Fruit fly (Drosophila melanogaster) whole organism, embryonic: ENCODE measurements around the gene bora.

Source experiments
- Ada2b ChIP-seq: fragments of 200-800 bp; sonication (Bioruptor generic); IDR thresholded peaks from 2 replicates; pipeline ENCODE4 v1.3.6; 2022; ENCODE audit warnings: missing biosample characterization, missing genetic modification characterization
- Adf1 ChIP-seq: fragments of 200-800 bp; sonication (Bioruptor generic); IDR thresholded peaks from 2 replicates; pipeline ENCODE4 v1.3.6; 2022; ENCODE audit warnings: missing biosample characterization, missing genetic modification characterization
- Aef1 ChIP-seq: fragments of 200-800 bp; sonication (Bioruptor generic); IDR thresholded peaks from 3 replicates; pipeline ENCODE4 v1.3.6; 2022; ENCODE audit warnings: missing biosample characterization, missing genetic modification characterization
- CG10274 ChIP-seq: fragments of 200-800 bp; sonication (Bioruptor generic); optimal IDR thresholded peaks from 3 replicates; lab custom pipeline; 2017; ENCODE audit warnings: missing biosample characterization, mild to moderate bottlenecking, missing genetic modification characterization
- CG10979 ChIP-seq: fragments of 200-800 bp; sonication (Bioruptor generic); optimal IDR thresholded peaks from 2 replicates; lab custom pipeline; 2018; ENCODE audit warnings: missing biosample characterization, mild to moderate bottlenecking, missing genetic modification characterization, moderate library complexity
- CG13287 ChIP-seq: fragments of 200-800 bp; sonication (Bioruptor generic); IDR thresholded peaks from 2 replicates; pipeline ENCODE4 v1.3.6; 2022; ENCODE audit warnings: missing biosample characterization, missing genetic modification characterization; ENCODE audit not compliant: partially characterized antibody
- CG13624 ChIP-seq: fragments of 200-800 bp; sonication (Bioruptor generic); optimal IDR thresholded peaks from 2 replicates; lab custom pipeline; 2016; ENCODE audit warnings: missing biosample characterization, missing genetic modification characterization
- CG13775 ChIP-seq: fragments of 200-800 bp; sonication (Bioruptor generic); optimal IDR thresholded peaks from 3 replicates; lab custom pipeline; 2017; ENCODE audit warnings: missing biosample characterization, mild to moderate bottlenecking, missing genetic modification characterization
- CG15601 ChIP-seq: fragments of 200-800 bp; sonication (Bioruptor generic); optimal IDR thresholded peaks from 3 replicates; lab custom pipeline; 2019; ENCODE audit warnings: missing biosample characterization, mild to moderate bottlenecking, missing genetic modification characterization, moderate library complexity
- CG18262 ChIP-seq: fragments of 200-800 bp; optimal IDR thresholded peaks from 3 replicates; lab custom pipeline; 2019; ENCODE audit warnings: missing biosample characterization, mild to moderate bottlenecking, missing genetic modification characterization, moderate library complexity
- CG2678 ChIP-seq: fragments of 200-800 bp; sonication (Bioruptor generic); optimal IDR thresholded peaks from 3 replicates; lab custom pipeline; 2019; ENCODE audit warnings: missing biosample characterization, mild to moderate bottlenecking, missing genetic modification characterization, moderate library complexity
- CG2712 ChIP-seq: fragments of 200-800 bp; optimal IDR thresholded peaks from 3 replicates; lab custom pipeline; 2019; ENCODE audit warnings: missing biosample characterization, mild to moderate bottlenecking, missing genetic modification characterization, moderate library complexity
- CG32772 ChIP-seq: fragments of 200-800 bp; sonication (Bioruptor generic); IDR thresholded peaks from 2 replicates; pipeline ENCODE4 v1.3.6; 2022; ENCODE audit warnings: missing biosample characterization, missing genetic modification characterization
- CG3281 ChIP-seq: fragments of 200-800 bp; sonication (Bioruptor generic); optimal IDR thresholded peaks from 3 replicates; lab custom pipeline; 2017; ENCODE audit warnings: missing biosample characterization, mild to moderate bottlenecking, missing genetic modification characterization
- CG5245 ChIP-seq: fragments of 200-800 bp; sonication (Bioruptor generic); optimal IDR thresholded peaks from 3 replicates; lab custom pipeline; 2016; ENCODE audit warnings: missing biosample characterization, missing genetic modification characterization
- CG7271 ChIP-seq: fragments of 200-800 bp; sonication (Bioruptor generic); optimal IDR thresholded peaks from 2 replicates; lab custom pipeline; 2018; ENCODE audit warnings: missing biosample characterization, mild to moderate bottlenecking, missing genetic modification characterization, moderate library complexity
- CG7745 ChIP-seq: fragments of 200-800 bp; sonication (Bioruptor generic); optimal IDR thresholded peaks from 2 replicates; lab custom pipeline; 2018; ENCODE audit warnings: missing biosample characterization, mild to moderate bottlenecking, missing genetic modification characterization, moderate library complexity
- CG8290 ChIP-seq, 3 experiments: fragments of 200-800 bp; sonication (Bioruptor generic); optimal IDR thresholded peaks; 2 replicates each; lab custom pipeline; 2016 to 2019; ENCODE audit warnings: missing biosample characterization in 3 of 3, missing genetic modification characterization in 3 of 3, mild to moderate bottlenecking in 2 of 3, moderate library complexity in 1 of 3
- CG9609 ChIP-seq: fragments of 200-800 bp; sonication (Bioruptor generic); optimal IDR thresholded peaks from 3 replicates; lab custom pipeline; 2016; ENCODE audit warnings: missing biosample characterization, missing genetic modification characterization
- Dbx ChIP-seq: fragments of 200-800 bp; sonication (Bioruptor generic); IDR thresholded peaks from 3 replicates; pipeline ENCODE4 v1.3.6; 2022; ENCODE audit warnings: missing biosample characterization, missing genetic modification characterization
- Deaf1 ChIP-seq: fragments of 200-800 bp; optimal IDR thresholded peaks from 3 replicates; lab custom pipeline; 2019; ENCODE audit warnings: missing biosample characterization, mild to moderate bottlenecking, missing genetic modification characterization, moderate library complexity
- Fer3 ChIP-seq: fragments of 200-800 bp; sonication (Bioruptor generic); optimal IDR thresholded peaks from 2 replicates; lab custom pipeline; 2018; ENCODE audit warnings: missing biosample characterization, mild to moderate bottlenecking, missing genetic modification characterization, moderate library complexity
- Gsc ChIP-seq: fragments of 200-800 bp; sonication (Bioruptor generic); IDR thresholded peaks from 2 replicates; pipeline ENCODE4 v1.3.6; 2022; ENCODE audit warnings: missing biosample characterization, missing genetic modification characterization
- HLH3B ChIP-seq: fragments of 200-800 bp; sonication (Bioruptor generic); IDR thresholded peaks from 2 replicates; pipeline ENCODE4 v1.3.6; 2022; ENCODE audit warnings: missing biosample characterization, missing genetic modification characterization
- NFAT ChIP-seq: fragments of 200-800 bp; sonication (Bioruptor generic); IDR thresholded peaks from 2 replicates; pipeline ENCODE4 v1.3.6; 2022; ENCODE audit warnings: missing biosample characterization, missing genetic modification characterization
- Nf-YB ChIP-seq: fragments of 200-800 bp; sonication (Bioruptor generic); optimal IDR thresholded peaks from 3 replicates; lab custom pipeline; 2019; ENCODE audit warnings: missing biosample characterization, mild to moderate bottlenecking, missing genetic modification characterization, moderate library complexity
- Nf-YC ChIP-seq: fragments of 200-800 bp; optimal IDR thresholded peaks from 3 replicates; lab custom pipeline; 2019; ENCODE audit warnings: missing biosample characterization, mild to moderate bottlenecking, missing genetic modification characterization, moderate library complexity
- NfI ChIP-seq: fragments of 200-800 bp; sonication (Bioruptor generic); optimal IDR thresholded peaks from 3 replicates; lab custom pipeline; 2018; ENCODE audit warnings: missing biosample characterization, mild to moderate bottlenecking, missing genetic modification characterization, moderate library complexity
- caup ChIP-seq: fragments of 200-800 bp; sonication (Bioruptor generic); optimal IDR thresholded peaks from 3 replicates; lab custom pipeline; 2017; ENCODE audit warnings: missing biosample characterization, mild to moderate bottlenecking, missing genetic modification characterization, moderate library complexity; ENCODE audit not compliant: severe bottlenecking
- chinmo ChIP-seq: fragments of 200-800 bp; sonication (Bioruptor generic); IDR thresholded peaks from 4 replicates; pipeline ENCODE4 v1.3.6; 2022; ENCODE audit warnings: missing biosample characterization, missing genetic modification characterization; ENCODE audit not compliant: partially characterized antibody
- chm ChIP-seq: fragments of 200-800 bp; sonication (Bioruptor generic); IDR thresholded peaks from 2 replicates; pipeline ENCODE4 v1.3.6; 2022; ENCODE audit warnings: missing biosample characterization, missing genetic modification characterization
- ci ChIP-seq: fragments of 200-800 bp; sonication (Bioruptor generic); IDR thresholded peaks from 3 replicates; pipeline ENCODE4 v1.3.6; 2022; ENCODE audit warnings: missing biosample characterization, missing genetic modification characterization
- cwo ChIP-seq: fragments of 200-800 bp; sonication (Bioruptor generic); optimal IDR thresholded peaks from 3 replicates; lab custom pipeline; 2017; ENCODE audit warnings: missing biosample characterization, missing genetic modification characterization, mild to moderate bottlenecking, moderate library complexity, missing genetic modification reagents
- dm ChIP-seq: fragments of 200-800 bp; sonication (Bioruptor generic); optimal IDR thresholded peaks from 3 replicates; lab custom pipeline; 2016; ENCODE audit warnings: missing biosample characterization, missing genetic modification characterization
- ems ChIP-seq: fragments of 200-800 bp; sonication (Bioruptor generic); optimal IDR thresholded peaks from 3 replicates; lab custom pipeline; 2016; ENCODE audit warnings: missing biosample characterization, missing genetic modification characterization
- eyg ChIP-seq: fragments of 200-800 bp; sonication (Bioruptor generic); optimal IDR thresholded peaks from 3 replicates; lab custom pipeline; 2016; ENCODE audit warnings: missing biosample characterization, missing genetic modification characterization
- fd96Cb ChIP-seq: fragments of 200-800 bp; sonication (Bioruptor generic); optimal IDR thresholded peaks from 2 replicates; lab custom pipeline; 2018; ENCODE audit warnings: missing biosample characterization, mild to moderate bottlenecking, missing genetic modification characterization, moderate library complexity
- grau ChIP-seq: fragments of 200-800 bp; optimal IDR thresholded peaks from 3 replicates; lab custom pipeline; 2019; ENCODE audit warnings: missing biosample characterization, mild to moderate bottlenecking, missing genetic modification characterization, moderate library complexity
- gro ChIP-seq: fragments of 200-800 bp; sonication (Bioruptor generic); optimal IDR thresholded peaks from 2 replicates; lab custom pipeline; 2016; ENCODE audit warnings: missing biosample characterization, missing genetic modification characterization
- gt ChIP-seq: fragments of 200-800 bp; sonication (Bioruptor generic); IDR thresholded peaks from 2 replicates; pipeline ENCODE4 v1.3.6; 2022; ENCODE audit warnings: missing biosample characterization, missing genetic modification characterization
- kah ChIP-seq: fragments of 200-800 bp; sonication (Bioruptor generic); optimal IDR thresholded peaks from 2 replicates; lab custom pipeline; 2018; ENCODE audit warnings: missing biosample characterization, mild to moderate bottlenecking, missing genetic modification characterization
- mam ChIP-seq: fragments of 200-800 bp; sonication (Bioruptor generic); optimal IDR thresholded peaks from 3 replicates; lab custom pipeline; 2016; ENCODE audit warnings: missing biosample characterization, missing genetic modification characterization
- nerfin-2 ChIP-seq: fragments of 200-800 bp; sonication (Bioruptor generic); IDR thresholded peaks from 2 replicates; pipeline ENCODE4 v1.3.6; 2022; ENCODE audit warnings: missing biosample characterization, missing genetic modification characterization; ENCODE audit not compliant: partially characterized antibody
- odd ChIP-seq: fragments of 200-800 bp; sonication (Bioruptor generic); optimal IDR thresholded peaks from 2 replicates; lab custom pipeline; 2017; ENCODE audit warnings: missing biosample characterization, mild to moderate bottlenecking, missing genetic modification characterization
- pum ChIP-seq: fragments of 200-800 bp; sonication (Bioruptor generic); optimal IDR thresholded peaks from 2 replicates; lab custom pipeline; 2016; ENCODE audit warnings: missing biosample characterization, missing genetic modification characterization
- rib ChIP-seq: fragments of 200-800 bp; sonication (Bioruptor generic); IDR thresholded peaks from 2 replicates; pipeline ENCODE4 v1.3.6; 2022; ENCODE audit warnings: missing biosample characterization, missing genetic modification characterization
- salm ChIP-seq: fragments of 200-800 bp; sonication (Bioruptor generic); optimal IDR thresholded peaks from 2 replicates; lab custom pipeline; 2018; ENCODE audit warnings: missing biosample characterization, mild to moderate bottlenecking, missing genetic modification characterization
- sna ChIP-seq: fragments of 200-800 bp; sonication (Bioruptor generic); IDR thresholded peaks from 2 replicates; pipeline ENCODE4 v1.3.6; 2022; ENCODE audit warnings: missing biosample characterization, missing genetic modification characterization; ENCODE audit not compliant: partially characterized antibody
- sr ChIP-seq: fragments of 200-800 bp; sonication (Bioruptor generic); IDR thresholded peaks from 3 replicates; pipeline ENCODE4 v1.3.6; 2022; ENCODE audit warnings: missing biosample characterization, missing genetic modification characterization
- zf30C ChIP-seq: fragments of 200-800 bp; sonication (Bioruptor generic); optimal IDR thresholded peaks from 3 replicates; lab custom pipeline; 2018; ENCODE audit warnings: missing biosample characterization, mild to moderate bottlenecking, missing genetic modification characterization

bora gene

DNA sequence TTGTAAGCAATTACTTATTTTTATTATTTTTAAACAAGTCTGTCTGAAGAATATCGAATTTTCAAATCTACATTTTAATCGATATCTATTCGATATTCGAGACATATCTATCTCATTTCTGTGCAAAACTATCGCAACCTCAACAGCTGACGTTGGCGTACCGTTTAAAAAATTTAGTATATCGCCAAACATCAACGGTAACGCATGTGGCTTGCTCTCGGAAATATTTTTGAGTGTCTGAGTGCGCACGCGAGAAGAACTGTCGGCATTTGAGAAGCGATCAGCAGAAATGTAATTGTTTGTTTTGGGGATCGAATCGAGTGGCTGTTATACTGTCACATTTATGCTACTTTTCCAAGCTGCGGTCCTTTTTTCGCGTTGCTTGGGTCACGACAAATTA lies 3.3 kb downstream of the bora start, which contains the start of gene MYPT-75D (continued):
- TF ChIP-seq Ada2b (GFP tag; lab: Robert Waterston, UW) (no peak), CG13624 (GFP tag; lab: Kevin White, UChicago) (peak; percentile 49), gro (peak; percentile 80), NfI (GFP tag; lab: Kevin White, UChicago) (peak; percentile 21), CG13287 (GFP tag; lab: Robert Waterston, UW) (peak; percentile 95), cwo (GFP tag; lab: Kevin White, UChicago) (peak; percentile 37), CG3281 (GFP tag; lab: Kevin White, UChicago) (peak; percentile 8), NFAT (GFP tag; lab: Robert Waterston, UW) (peak; percentile 46; the same call in 1 of the 2 replicates), chm (GFP tag; lab: Robert Waterston, UW) (peak; percentile 83), sr (GFP tag; lab: Robert Waterston, UW) (peak; percentile 54; the same call in 1 of the 3 replicates), CG2678 (tag; lab: Kevin White, UChicago) (peak; percentile 39), nerfin-2 (GFP tag; lab: Robert Waterston, UW) (peak; percentile 45), Nf-YB (GFP tag; lab: Kevin White, UChicago) (peak; percentile 23), grau (tag; lab: Kevin White, UChicago) (peak; percentile 27), salm (tag; lab: Kevin White, UChicago) (peak; percentile 5), Nf-YC (tag; lab: Kevin White, UChicago) (peak; percentile 20), gt (no peak), CG10274 (GFP tag; lab: Kevin White, UChicago) (no peak), fd96Cb (no peak), HLH3B (GFP tag; lab: Robert Waterston, UW) (peak; percentile 43; the same call in 1 of the 2 replicates), CG13775 (GFP tag; lab: Kevin White, UChicago) (no peak), Aef1 (GFP tag; lab: Robert Waterston, UW) (no peak), chinmo (GFP tag; lab: Robert Waterston, UW) (peak; percentile 97), CG5245 (GFP tag; lab: Kevin White, UChicago) (no peak), Dbx (GFP tag; lab: Robert Waterston, UW) (peak; percentile 52; the same call in 2 of the 3 replicates), CG10979 (tag; lab: Kevin White, UChicago) (peak; percentile 6), Fer3 (peak; percentile 0), odd (GFP tag; lab: Kevin White, UChicago) (no peak), CG7271 (peak; percentile 22), Adf1 (GFP tag; lab: Robert Waterston, UW) (peak; percentile 39; the same call in 1 of the 2 replicates), CG18262 (tag; lab: Kevin White, UChicago) (peak; percentile 16), CG15601 (tag; lab: Kevin White, UChicago) (peak; percentile 30), CG2712 (tag; lab: Kevin White, UChicago) (peak; percentile 46), sna (GFP tag; lab: Robert Waterston, UW) (peak; percentile 79), kah (GFP tag; lab: Kevin White, UChicago) (peak; percentile 21), ems (GFP tag; lab: Kevin White, UChicago) (peak; percentile 14), CG9609 (GFP tag; lab: Kevin White, UChicago) (no peak), CG8290 (GFP tag; optimal IDR thresholded peaks at IDR 0.05; lab: Kevin White, UChicago) (peak; percentile 16), CG8290 (tag; optimal IDR thresholded peaks at IDR 0.05; lab: Kevin White, UChicago) (peak; percentile 22 to 87), mam (GFP tag; lab: Kevin White, UChicago) (peak; percentile 22), eyg (GFP tag; lab: Kevin White, UChicago) (peak; percentile 10), CG7745 (tag; lab: Kevin White, UChicago) (no peak), pum (GFP tag; lab: Kevin White, UChicago) (no peak), zf30C (GFP tag; lab: Kevin White, UChicago) (peak; percentile 47), Gsc (no peak), Deaf1 (tag; lab: Kevin White, UChicago) (peak; percentile 47), caup (GFP tag; lab: Kevin White, UChicago) (peak; percentile 23), dm (peak; percentile 57), rib (peak; percentile 45; the same call in 1 of the 2 replicates), ci (GFP tag; lab: Robert Waterston, UW) (peak; percentile 75), CG32772 (GFP tag; lab: Robert Waterston, UW) (peak; percentile 18)
